Worm (Caenorhabditis elegans): ENCODE measurements around the gene Y55F3C.17.

The Y55F3C.17 gene

DNA sequence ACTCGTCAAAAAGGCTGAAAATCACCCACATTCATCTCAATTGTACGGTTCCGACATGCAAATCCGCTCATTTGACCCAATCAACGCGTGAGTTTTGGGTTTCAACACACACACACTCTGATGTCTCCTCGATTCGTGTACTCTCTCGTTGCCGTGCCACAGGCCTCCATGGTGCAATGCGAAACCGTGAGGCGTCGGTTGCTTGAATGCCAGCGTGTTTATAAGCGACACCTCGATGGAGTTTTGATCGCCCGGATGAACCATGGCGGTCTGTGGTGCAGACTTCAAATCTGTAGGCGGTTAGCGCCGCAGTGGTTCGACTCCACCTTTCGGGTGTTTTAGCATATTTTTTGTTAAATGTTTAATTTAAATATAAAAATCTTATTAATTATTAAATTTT, 40.3 kb downstream of the Y55F3C.17 start (continued):
- TF ChIP-seq F49E8.2 (tag; optimal IDR thresholded peaks at IDR 0.05; ENCODE audit: insufficient read depth): peak; percentile 87
- TF ChIP-seq akir-1 (GFP tag; optimal IDR thresholded peaks at IDR 0.05): no peak
- TF ChIP-seq ztf-25 (GFP tag; IDR thresholded peaks at IDR 0.05): 0 out of 2 replicates have a peak, but pooled peaks have one; percentile 21
- no peak; the same call in 1 of the 2 replicates for TF ChIP-seq lir-1 (GFP tag; conservative IDR thresholded peaks at IDR 0.05)
- TF ChIP-seq chd-7 (tag; optimal IDR thresholded peaks at IDR 0.05): peak; percentile 4
- peak; percentile 71; the same call in 1 of the 2 replicates for TF ChIP-seq pbrm-1 (GFP tag; IDR thresholded peaks at IDR 0.05)
- TF ChIP-seq rec-8 (tag; optimal IDR thresholded peaks at IDR 0.05): no peak
- no peak for TF ChIP-seq F52B5.7 (tag; optimal IDR thresholded peaks at IDR 0.05)
- no peak for TF ChIP-seq mxl-1 (tag; optimal IDR thresholded peaks at IDR 0.05)
- no peak for TF ChIP-seq ztf-6 (GFP tag; IDR thresholded peaks at IDR 0.05)
- TF ChIP-seq ceh-91 (GFP tag; IDR thresholded peaks at IDR 0.05): no peak
- no peak for TF ChIP-seq mel-28 (tag; optimal IDR thresholded peaks at IDR 0.05; ENCODE audit: borderline replicate concordance)
- TF ChIP-seq sea-2 (GFP tag; IDR thresholded peaks at IDR 0.05): no peak
- TF ChIP-seq ztf-22 (GFP tag; optimal IDR thresholded peaks at IDR 0.05): no peak
- TF ChIP-seq dox-1 (GFP tag; IDR thresholded peaks at IDR 0.05): peak; percentile 80
- TF ChIP-seq madf-6 (GFP tag; IDR thresholded peaks at IDR 0.05): peak; percentile 68
- TF ChIP-seq aptf-3 (GFP tag; IDR thresholded peaks at IDR 0.05): 0 out of 2 replicates have a peak, but pooled peaks have one; percentile 48
- no peak for TF ChIP-seq gei-17 (GFP tag; optimal IDR thresholded peaks at IDR 0.05)
- TF ChIP-seq mcd-1 (GFP tag; IDR thresholded peaks at IDR 0.05): peak; percentile 74
- peak; percentile 69 for TF ChIP-seq T26A5.8 (tag; optimal IDR thresholded peaks at IDR 0.05)
- TF ChIP-seq hmg-1.2 (GFP tag; IDR thresholded peaks at IDR 0.05): peak; percentile 96
- TF ChIP-seq ama-1 (optimal IDR thresholded peaks at IDR 0.05): no peak
- TF ChIP-seq ama-1 (GFP tag; optimal IDR thresholded peaks at IDR 0.05): no peak
- no peak for TF ChIP-seq athp-1 (tag; optimal IDR thresholded peaks at IDR 0.05)
- TF ChIP-seq dpff-1 (tag; optimal IDR thresholded peaks at IDR 0.05): no peak
- TF ChIP-seq lin-54 (GFP tag; optimal IDR thresholded peaks at IDR 0.05): peak; percentile 60
- TF ChIP-seq K12H6.12 (tag; optimal IDR thresholded peaks at IDR 0.05): no peak
- TF ChIP-seq B0035.1 (tag; optimal IDR thresholded peaks at IDR 0.05): no peak
- TF ChIP-seq lin-35 (GFP tag; optimal IDR thresholded peaks at IDR 0.05): no peak
- no peak for TF ChIP-seq ccch-3 (GFP tag; optimal IDR thresholded peaks at IDR 0.05)
- no peak for TF ChIP-seq fkh-3 (tag; optimal IDR thresholded peaks at IDR 0.05)
- no peak; the same call in 1 of the 2 replicates for TF ChIP-seq attf-3 (GFP tag; conservative IDR thresholded peaks at IDR 0.05)
- TF ChIP-seq Y56A3A.18 (GFP tag; IDR thresholded peaks at IDR 0.05): 0 out of 2 replicates have a peak, but pooled peaks have one; percentile 56
- no peak for TF ChIP-seq mes-4 (tag; optimal IDR thresholded peaks at IDR 0.05)
- no peak for TF ChIP-seq nfya-1 (tag; optimal IDR thresholded peaks at IDR 0.05; ENCODE audit: borderline replicate concordance, insufficient read depth)
- no peak for TF ChIP-seq ztf-28 (GFP tag; IDR thresholded peaks at IDR 0.05)
- TF ChIP-seq tbx-9 (tag; optimal IDR thresholded peaks at IDR 0.05; ENCODE audit: borderline replicate concordance): no peak
- TF ChIP-seq atf-7 (tag; optimal IDR thresholded peaks at IDR 0.05): no peak
- no peak for TF ChIP-seq ztf-18 (tag; optimal IDR thresholded peaks at IDR 0.05)
- no peak for TF ChIP-seq hlh-26 (GFP tag; conservative IDR thresholded peaks at IDR 0.05)
- 0 out of 2 replicates have a peak, but pooled peaks have one; percentile 42 for TF ChIP-seq cebp-1 (GFP tag; IDR thresholded peaks at IDR 0.05)
- TF ChIP-seq cebp-1 (tag; optimal IDR thresholded peaks at IDR 0.05): peak; percentile 66
- TF ChIP-seq ets-4 (GFP tag; optimal IDR thresholded peaks at IDR 0.05): no peak
- no peak for TF ChIP-seq C17E4.6 (GFP tag; IDR thresholded peaks at IDR 0.05)
- TF ChIP-seq nhr-27 (tag; optimal IDR thresholded peaks at IDR 0.05): no peak
- no peak for TF ChIP-seq nhr-120 (GFP tag; IDR thresholded peaks at IDR 0.05)
- 0 out of 2 replicates have a peak, but pooled peaks have one; percentile 23 for TF ChIP-seq B0019.2 (GFP tag; conservative IDR thresholded peaks at IDR 0.05)
- peak; percentile 59 for TF ChIP-seq B0261.1 (tag; optimal IDR thresholded peaks at IDR 0.05)
- no peak for TF ChIP-seq F55B11.4 (tag; optimal IDR thresholded peaks at IDR 0.05; ENCODE audit: borderline replicate concordance, insufficient read depth)

Measured in whole organism, young adult.